Worm (Caenorhabditis elegans): ENCODE data around the gene tba-8.

ce11 chrX:9446177-9446694 lies 11.9 kb downstream of the tba-8 start, which contains the start of gene ZK899.1:
- no peak for TF ChIP-seq ama-1 (optimal IDR thresholded peaks at IDR 0.05)
- no peak for TF ChIP-seq hmbx-1 (tag; optimal IDR thresholded peaks at IDR 0.05)
